Fruit fly (Drosophila melanogaster): Measurements from ENCODE around the gene hec.

Gene hec

DNA sequence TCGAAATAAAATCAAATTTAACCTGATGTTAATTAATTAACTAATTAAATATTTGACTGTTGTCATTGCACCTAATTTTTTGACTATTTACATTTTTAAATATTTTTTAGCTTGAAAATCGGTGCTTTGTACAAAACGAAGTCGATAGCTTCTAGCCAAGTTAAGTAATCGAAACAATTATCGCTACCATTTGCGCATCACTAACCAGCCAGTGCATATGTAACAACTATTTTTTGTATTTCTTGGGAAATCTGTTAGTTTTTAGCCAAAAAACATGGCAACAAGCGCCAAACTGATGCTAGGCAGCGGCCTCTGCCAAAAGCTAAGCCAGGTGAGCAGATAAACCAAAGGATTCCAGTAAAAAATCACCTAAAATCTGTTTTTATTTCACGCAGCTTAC lies 50.3 kb downstream of the hec start, which contains the start of gene mRpL49:
Gene mRpL49, plus strand, starts transcription at position 192 of the 400 bp plus-strand sequence.
- TF ChIP-seq Xbp1 (GFP tag; optimal IDR thresholded peaks at IDR 0.05) (no peak), Pdp1 (GFP tag; optimal IDR thresholded peaks at IDR 0.05) (peak in 1 of 2 experiments; percentile 63), Jarid2 (GFP tag; optimal IDR thresholded peaks at IDR 0.05) (no peak), CG4707 (GFP tag; optimal IDR thresholded peaks at IDR 0.05) (no peak), slou (GFP tag; optimal IDR thresholded peaks at IDR 0.05) (no peak), BEAF-32 (GFP tag; optimal IDR thresholded peaks at IDR 0.05) (peak; percentile 48), CG1603 (tag; optimal IDR thresholded peaks at IDR 0.05) (peak; percentile 1), crc (GFP tag; optimal IDR thresholded peaks at IDR 0.05) (no peak), CG14050 (GFP tag; IDR thresholded peaks at IDR 0.05) (no peak), sna (GFP tag; IDR thresholded peaks at IDR 0.05; ENCODE audit: partially characterized antibody) (no peak), sens (GFP tag) (peak; percentile 54), Dp (GFP tag; optimal IDR thresholded peaks at IDR 0.05) (peak; percentile 35), pros (GFP tag; optimal IDR thresholded peaks at IDR 0.05) (no peak), pzg (GFP tag; optimal IDR thresholded peaks at IDR 0.05) (peak; percentile 34), CG6791 (GFP tag; IDR thresholded peaks at IDR 0.05; ENCODE audit: partially characterized antibody) (no peak; the same call in 2 of the 3 replicates), Atf6 (GFP tag; IDR thresholded peaks at IDR 0.05) (no peak), amos (GFP tag; IDR thresholded peaks at IDR 0.05; ENCODE audit: partially characterized antibody) (peak; percentile 39; the same call in 1 of the 2 replicates), CG11504 (tag; optimal IDR thresholded peaks at IDR 0.05) (no peak), CG10979 (tag; optimal IDR thresholded peaks at IDR 0.05) (no peak), CG30403 (GFP tag; optimal IDR thresholded peaks at IDR 0.05) (no peak), gsb-n (tag; optimal IDR thresholded peaks at IDR 0.05) (no peak), fd96Cb (tag; optimal IDR thresholded peaks at IDR 0.05) (no peak), CG4404 (GFP tag; IDR thresholded peaks at IDR 0.05) (no peak), abd-A (tag; optimal IDR thresholded peaks at IDR 0.05) (no peak), Xrp1 (GFP tag; IDR thresholded peaks at IDR 0.05) (no peak), br (optimal IDR thresholded peaks at IDR 0.05) (no peak), MBD-R2 (GFP tag; IDR thresholded peaks at IDR 0.05) (peak; percentile 53; the same call in 1 of the 2 replicates), knrl (GFP tag; IDR thresholded peaks at IDR 0.05; ENCODE audit: partially characterized antibody) (0 out of 3 replicates have a peak, but pooled peaks have one; percentile 33), crp (GFP tag; optimal IDR thresholded peaks at IDR 0.05) (peak in 1 of 2 experiments; percentile 53), z (GFP tag; IDR thresholded peaks at IDR 0.05) (no peak), nau (GFP tag; optimal IDR thresholded peaks at IDR 0.05) (no peak), disco-r (GFP tag; optimal IDR thresholded peaks at IDR 0.05) (no peak), bbx (GFP tag; IDR thresholded peaks at IDR 0.05; ENCODE audit: partially characterized antibody) (peak; percentile 59), gcm2 (GFP tag; optimal IDR thresholded peaks at IDR 0.05) (no peak), ash1 (GFP tag; optimal IDR thresholded peaks at IDR 0.05) (no peak), CG11723 (GFP tag; optimal IDR thresholded peaks at IDR 0.05) (no peak), HLH3B (GFP tag; IDR thresholded peaks at IDR 0.05) (no peak), CG2116 (GFP tag; optimal IDR thresholded peaks at IDR 0.05) (no peak), Opbp (GFP tag; IDR thresholded peaks at IDR 0.05; ENCODE audit: partially characterized antibody) (peak; percentile 23; the same call in 1 of the 3 replicates), cas (GFP tag; IDR thresholded peaks at IDR 0.05) (no peak), Hr78 (GFP tag; optimal IDR thresholded peaks at IDR 0.05) (no peak), vnd (GFP tag; IDR thresholded peaks at IDR 0.05; ENCODE audit: partially characterized antibody) (0 out of 3 replicates have a peak, but pooled peaks have one; percentile 28), ems (GFP tag; optimal IDR thresholded peaks at IDR 0.05) (no peak), pum (GFP tag; optimal IDR thresholded peaks at IDR 0.05) (no peak), Sry-β (GFP tag; optimal IDR thresholded peaks at IDR 0.05) (peak; percentile 84), klu (GFP tag; IDR thresholded peaks at IDR 0.05) (no peak), CG32532 (GFP tag; IDR thresholded peaks at IDR 0.05) (no peak), CG7357 (GFP tag; IDR thresholded peaks at IDR 0.05) (no peak), Dbx (GFP tag; IDR thresholded peaks at IDR 0.05) (no peak), HmgD (GFP tag; optimal IDR thresholded peaks at IDR 0.05) (no peak)

Data from whole organism, embryonic.